Fruit fly (Drosophila melanogaster): ENCODE results near the gene zfh2.

dm6 chr4:519421-519987, 17.9 kb downstream of the zfh2 start:
- no peak for TF ChIP-seq ttk (optimal IDR thresholded peaks at IDR 0.05)
- TF ChIP-seq Myc (optimal IDR thresholded peaks at IDR 0.05), result no peak
- TF ChIP-seq Sin3A (optimal IDR thresholded peaks at IDR 0.05), result no peak
- no peak for TF ChIP-seq h (optimal IDR thresholded peaks at IDR 0.05)
- no peak for TF ChIP-seq insv (optimal IDR thresholded peaks at IDR 0.05)
